Fruit fly (Drosophila melanogaster): ENCODE data around the gene CG7044.

The CG7044 gene

DNA sequence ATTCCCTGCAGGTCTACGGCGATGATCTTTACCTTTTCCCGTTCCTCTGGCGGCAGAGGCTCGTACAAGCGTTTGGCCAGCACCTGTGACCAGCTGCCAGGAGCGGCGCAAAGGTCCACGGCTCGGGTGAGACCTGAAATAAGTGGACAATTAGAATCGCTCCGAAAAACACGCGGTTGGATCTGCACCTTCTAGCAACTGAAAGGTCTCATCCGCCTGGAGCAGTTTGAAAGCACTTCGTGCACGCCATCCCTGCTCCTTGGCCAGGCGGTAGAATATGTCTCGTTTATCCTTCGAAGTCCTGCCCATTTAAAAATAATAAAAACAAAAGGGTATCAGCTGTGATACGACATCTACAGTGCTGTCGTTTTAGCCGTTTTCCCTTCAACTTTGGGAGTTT is 32.0 kb upstream of the CG7044 start, which contains the start of gene Trm7-34:
Trm7-34 (minus strand) TSS at position 365 of the 400 bp plus-strand sequence.
- no peak for TF ChIP-seq Dfd (GFP tag; optimal IDR thresholded peaks at IDR 0.05)
- TF ChIP-seq h (GFP tag; optimal IDR thresholded peaks at IDR 0.05), result no peak
- no peak for TF ChIP-seq Jra (GFP tag; optimal IDR thresholded peaks at IDR 0.05)
- TF ChIP-seq dsf (GFP tag; optimal IDR thresholded peaks at IDR 0.05; ENCODE audit: borderline replicate concordance), result no peak
- TF ChIP-seq Vsx2 (GFP tag; optimal IDR thresholded peaks at IDR 0.05; ENCODE audit: partially characterized antibody), result no peak
- TF ChIP-seq Mio (GFP tag; optimal IDR thresholded peaks at IDR 0.05), result no peak
- no peak for TF ChIP-seq Myc (optimal IDR thresholded peaks at IDR 0.05)
- TF ChIP-seq br (GFP tag; optimal IDR thresholded peaks at IDR 0.05), result no peak
- TF ChIP-seq dmrt93B (GFP tag; optimal IDR thresholded peaks at IDR 0.05), result no peak

DNA sequence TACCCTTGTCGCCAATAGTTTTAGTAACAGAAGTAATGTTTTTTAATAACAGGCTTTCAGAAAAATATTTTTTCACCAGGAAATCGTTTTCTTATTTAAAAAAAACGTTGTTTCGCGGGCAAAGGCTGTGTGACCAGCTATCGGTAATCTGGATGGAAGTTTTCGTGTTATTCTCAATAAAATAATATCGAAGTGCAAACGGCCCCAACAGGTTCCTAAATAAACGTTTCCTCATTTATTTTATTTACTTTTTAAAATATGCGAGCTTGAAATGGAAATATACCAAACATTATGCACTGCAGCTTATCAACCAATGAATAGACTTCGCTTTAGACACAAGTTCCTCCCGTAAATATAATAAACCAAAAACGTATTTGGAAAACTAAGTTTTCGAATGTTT is 28.5 kb upstream of the CG7044 start, which contains the start of gene Ice2:
Ice2 (plus strand) TSS at position 167 of the 400 bp plus-strand sequence.
- TF ChIP-seq Hr83 (GFP tag; optimal IDR thresholded peaks at IDR 0.05; ENCODE audit: poor library complexity, severe bottlenecking) (no peak), Dif (GFP tag; optimal IDR thresholded peaks at IDR 0.05; ENCODE audit: partially characterized antibody) (peak; percentile 98), dl (GFP tag; optimal IDR thresholded peaks at IDR 0.05; ENCODE audit: insufficient read depth in 1 of 2, partially characterized antibody in 2 of 2) (peak; percentile 43 to 86), Vsx2 (GFP tag; optimal IDR thresholded peaks at IDR 0.05; ENCODE audit: partially characterized antibody) (peak; percentile 99), pan (optimal IDR thresholded peaks at IDR 0.05) (no peak)

DNA sequence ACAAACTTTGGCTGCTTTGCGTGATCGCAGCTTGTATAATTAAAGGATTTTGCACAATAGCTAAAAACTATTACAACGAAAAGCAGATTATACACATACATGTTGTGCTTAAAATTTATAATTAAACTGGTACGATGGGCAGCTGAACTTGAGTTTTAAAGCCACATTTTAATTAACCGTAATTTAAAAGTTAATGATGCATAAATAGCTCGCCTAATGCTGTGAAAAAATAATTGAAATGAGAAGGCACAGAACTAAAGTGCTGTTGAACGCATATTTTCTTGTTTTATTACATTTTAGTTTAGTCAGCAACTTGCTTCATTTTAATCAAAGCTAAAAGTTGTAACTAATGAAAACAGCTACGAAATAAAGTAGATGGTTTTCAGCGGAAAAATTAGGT is 28.1 kb upstream of the CG7044 start, which contains the start of gene Obp93a:
Obp93a (minus strand) TSS at position 101 of the 400 bp plus-strand sequence.
- TF ChIP-seq sv (GFP tag; optimal IDR thresholded peaks at IDR 0.05) (no peak), dmrt93B (GFP tag; optimal IDR thresholded peaks at IDR 0.05) (no peak), HLH106 (tag; optimal IDR thresholded peaks at IDR 0.05) (no peak), Myc (optimal IDR thresholded peaks at IDR 0.05) (no peak), Rel (GFP tag; optimal IDR thresholded peaks at IDR 0.05) (no peak), Rel (tag; optimal IDR thresholded peaks at IDR 0.05) (no peak), CG9705 (GFP tag; optimal IDR thresholded peaks at IDR 0.05) (no peak), ey (GFP tag; optimal IDR thresholded peaks at IDR 0.05) (no peak)

DNA sequence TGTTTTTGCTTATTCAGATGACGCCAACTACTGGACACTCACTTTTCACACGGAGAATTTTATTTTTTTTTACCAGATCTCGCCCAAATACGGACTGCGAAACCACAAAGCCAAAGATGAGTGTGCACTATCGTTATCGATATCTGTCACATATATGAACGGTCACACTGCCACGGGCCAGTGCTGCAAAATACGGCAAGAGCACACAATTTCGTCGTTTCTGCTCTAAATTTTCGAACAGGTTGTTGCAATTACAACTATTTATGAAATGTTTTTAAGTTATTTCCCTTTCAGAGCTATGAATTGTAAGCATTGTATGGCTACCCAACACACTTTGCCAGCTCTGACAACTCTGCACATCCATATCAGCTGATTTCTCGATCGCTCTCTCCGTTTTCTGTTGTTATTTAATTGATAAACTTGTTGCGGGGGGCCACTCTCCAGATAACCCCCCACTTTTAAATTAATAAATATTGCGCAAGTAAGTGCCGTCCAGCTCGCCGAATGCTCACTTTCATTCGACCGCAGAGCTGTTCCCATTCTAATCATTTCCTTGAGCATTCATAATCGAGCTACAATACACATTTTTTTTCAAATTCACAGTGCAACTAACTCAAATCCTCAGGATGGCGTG is 26.0 kb upstream of the CG7044 start, which contains the start of the genes slmb and CG5793:
slmb (minus strand) TSS at position 134 of the 634 bp plus-strand sequence.
CG5793 (plus strand) TSS at position 222 of the 634 bp plus-strand sequence.
- TF ChIP-seq N (GFP tag; optimal IDR thresholded peaks at IDR 0.05) (no peak), GATAd (GFP tag; optimal IDR thresholded peaks at IDR 0.05) (no peak), brk (GFP tag; optimal IDR thresholded peaks at IDR 0.05) (no peak), Rel (GFP tag; optimal IDR thresholded peaks at IDR 0.05) (no peak), Rel (tag; optimal IDR thresholded peaks at IDR 0.05) (no peak), Jra (GFP tag; optimal IDR thresholded peaks at IDR 0.05) (peak; percentile 81), Myc (optimal IDR thresholded peaks at IDR 0.05) (peak; percentile 50), HLH106 (tag; optimal IDR thresholded peaks at IDR 0.05) (peak; percentile 58), Hr83 (GFP tag; optimal IDR thresholded peaks at IDR 0.05; ENCODE audit: poor library complexity, severe bottlenecking) (peak; percentile 80), ey (GFP tag; optimal IDR thresholded peaks at IDR 0.05) (peak; percentile 64), CG9705 (GFP tag; optimal IDR thresholded peaks at IDR 0.05) (peak; percentile 25), Dfd (GFP tag; optimal IDR thresholded peaks at IDR 0.05) (no peak), Sp1 (GFP tag; optimal IDR thresholded peaks at IDR 0.05) (peak; percentile 63), sv (GFP tag; optimal IDR thresholded peaks at IDR 0.05) (peak; percentile 47), tai (GFP tag; optimal IDR thresholded peaks at IDR 0.05) (no peak), OdsH (GFP tag; optimal IDR thresholded peaks at IDR 0.05) (peak; percentile 49), Mio (GFP tag; optimal IDR thresholded peaks at IDR 0.05) (no peak), psq (GFP tag; optimal IDR thresholded peaks at IDR 0.05) (peak; percentile 58), Hnf4 (GFP tag; optimal IDR thresholded peaks at IDR 0.05) (no peak), dsf (GFP tag; optimal IDR thresholded peaks at IDR 0.05; ENCODE audit: borderline replicate concordance) (no peak), rgr (GFP tag; optimal IDR thresholded peaks at IDR 0.05) (peak; percentile 74), foxo (GFP tag; optimal IDR thresholded peaks at IDR 0.05) (peak in 1 of 2 experiments; percentile 82), h (GFP tag; optimal IDR thresholded peaks at IDR 0.05) (no peak)

- TF ChIP-seq dl (GFP tag; optimal IDR thresholded peaks at IDR 0.05; ENCODE audit: insufficient read depth in 1 of 2, partially characterized antibody in 2 of 2) (no peak), N (GFP tag; optimal IDR thresholded peaks at IDR 0.05) (peak; percentile 84), usp (GFP tag; optimal IDR thresholded peaks at IDR 0.05) (no peak), sv (GFP tag; optimal IDR thresholded peaks at IDR 0.05) (no peak)
Measured at dm6 chr3R:21126673-21127284, 25.3 kb upstream of the CG7044 start.

Data from whole organism, wandering third instar larva.